Fruit fly (Drosophila melanogaster): Measurements from ENCODE around the gene CheA84a.

dm6 chr3R:8225461-8225971 is 20.9 kb upstream of the CheA84a start:
- TF ChIP-seq Nf-YC (tag; optimal IDR thresholded peaks at IDR 0.05) (no peak), CG6854 (GFP tag; optimal IDR thresholded peaks at IDR 0.05) (no peak), Doc3 (GFP tag; IDR thresholded peaks at IDR 0.05; ENCODE audit: partially characterized antibody) (no peak), Nf-YB (GFP tag; optimal IDR thresholded peaks at IDR 0.05) (no peak), esg (GFP tag; conservative IDR thresholded peaks at IDR 0.05) (no peak), gro (GFP tag; optimal IDR thresholded peaks at IDR 0.05) (no peak), CG8924 (tag; optimal IDR thresholded peaks at IDR 0.05) (no peak)
